Worm (Caenorhabditis elegans) whole organism, L3 larva: ENCODE data around the gene EEED8.2.
A peak's percentile ranks its signal among the peaks of the same experiment; 100 is the strongest.

Experiments
- R02D3.7 ChIP-seq: fragments of 150-350 bp; optimal IDR thresholded peaks from 2 replicates; lab custom pipeline; 2014; ENCODE audit warnings: missing biosample characterization, missing genetic modification characterization
- ZK546.5 ChIP-seq: sonication (generic microtip); optimal IDR thresholded peaks from 2 replicates; lab custom pipeline; 2017; ENCODE audit warnings: missing biosample characterization, missing genetic modification characterization
- aly-2 ChIP-seq: fragments of 150-350 bp; optimal IDR thresholded peaks from 2 replicates; lab custom pipeline; 2014; ENCODE audit warnings: missing biosample characterization, missing genetic modification characterization
- ama-1 ChIP-seq: fragments of 150-350 bp; optimal IDR thresholded peaks from 2 replicates; lab custom pipeline; 2018
- ceh-16 ChIP-seq: sonication (generic microtip); optimal IDR thresholded peaks from 2 replicates; lab custom pipeline; 2017; ENCODE audit warnings: missing biosample characterization, missing genetic modification characterization
- ceh-28 ChIP-seq: fragments of 150-350 bp; optimal IDR thresholded peaks from 2 replicates; lab custom pipeline; 2014; ENCODE audit warnings: missing biosample characterization, missing genetic modification reagents, missing genetic modification characterization
- ceh-82 ChIP-seq: fragments of 150-350 bp; optimal IDR thresholded peaks from 2 replicates; lab custom pipeline; 2014; ENCODE audit warnings: missing biosample characterization, missing genetic modification characterization
- ceh-9 ChIP-seq: sonication (generic microtip); optimal IDR thresholded peaks from 2 replicates; lab custom pipeline; 2018; ENCODE audit warnings: missing biosample characterization, missing genetic modification characterization
- daf-12 ChIP-seq: fragments of 150-350 bp; optimal IDR thresholded peaks from 2 replicates; lab custom pipeline; 2014; ENCODE audit warnings: missing biosample characterization, missing genetic modification reagents, missing genetic modification characterization
- egl-27 ChIP-seq: sonication (generic microtip); optimal IDR thresholded peaks from 4 replicates; lab custom pipeline; 2017; ENCODE audit warnings: missing biosample characterization, missing genetic modification reagents, missing genetic modification characterization
- egl-5 ChIP-seq: fragments of 150-350 bp; optimal IDR thresholded peaks from 2 replicates; lab custom pipeline; 2017; ENCODE audit warnings: missing biosample characterization, missing genetic modification reagents, missing genetic modification characterization, inconsistent platforms
- elt-1 ChIP-seq: fragments of 150-350 bp; optimal IDR thresholded peaks from 2 replicates; lab custom pipeline; 2014; ENCODE audit warnings: missing biosample characterization, missing genetic modification characterization
- elt-2 ChIP-seq: sonication (generic microtip); optimal IDR thresholded peaks from 2 replicates; lab custom pipeline; 2016; ENCODE audit warnings: missing genetic modification reagents, mild to moderate bottlenecking, missing genetic modification characterization, missing compliant biosample characterization
- elt-3 ChIP-seq, 3 experiments: fragments of 150-350 bp in 1 of 3; sonication (generic microtip) in 2 of 3; optimal IDR thresholded peaks; 2 replicates in 2 of 3; 4 replicates in 1 of 3; lab custom pipeline; 2014 to 2017; ENCODE audit warnings: missing biosample characterization in 3 of 3, missing genetic modification characterization in 3 of 3
- eor-1 ChIP-seq, 2 experiments: fragments of 150-350 bp; optimal IDR thresholded peaks; 2 replicates each; lab custom pipeline; 2014 to 2018; ENCODE audit warnings: missing biosample characterization in 2 of 2, missing genetic modification characterization in 2 of 2
- fkh-10 ChIP-seq: sonication (generic microtip); optimal IDR thresholded peaks from 2 replicates; lab custom pipeline; 2017; ENCODE audit warnings: missing biosample characterization, missing genetic modification reagents, missing genetic modification characterization
- fkh-2 ChIP-seq: fragments of 150-350 bp; optimal IDR thresholded peaks from 2 replicates; lab custom pipeline; 2014; ENCODE audit warnings: missing biosample characterization, missing genetic modification reagents, missing genetic modification characterization
- fos-1 ChIP-seq: fragments of 150-350 bp; optimal IDR thresholded peaks from 2 replicates; lab custom pipeline; 2014; ENCODE audit warnings: missing biosample characterization, missing genetic modification characterization
- hmg-11 ChIP-seq: sonication (generic microtip); optimal IDR thresholded peaks from 2 replicates; lab custom pipeline; 2016; ENCODE audit warnings: missing genetic modification characterization, missing compliant biosample characterization
- jun-1 ChIP-seq: fragments of 150-350 bp; optimal IDR thresholded peaks from 2 replicates; lab custom pipeline; 2014; ENCODE audit warnings: missing biosample characterization, missing genetic modification reagents, missing genetic modification characterization
- lin-15B ChIP-seq: fragments of 150-350 bp; optimal IDR thresholded peaks from 2 replicates; lab custom pipeline; 2014; ENCODE audit warnings: missing biosample characterization, missing genetic modification characterization
- lin-39 ChIP-seq: fragments of 150-350 bp; optimal IDR thresholded peaks from 2 replicates; lab custom pipeline; 2018; ENCODE audit warnings: missing biosample characterization, missing genetic modification reagents, missing genetic modification characterization
- lsy-12 ChIP-seq: sonication (generic microtip); optimal IDR thresholded peaks from 2 replicates; lab custom pipeline; 2016; ENCODE audit warnings: mild to moderate bottlenecking, missing genetic modification characterization, missing compliant biosample characterization
- mdl-1 ChIP-seq: fragments of 150-350 bp; optimal IDR thresholded peaks from 2 replicates; lab custom pipeline; 2014; ENCODE audit warnings: missing biosample characterization, missing genetic modification characterization
- mml-1 ChIP-seq: fragments of 150-350 bp; sonication (generic microtip); optimal IDR thresholded peaks from 3 replicates; lab custom pipeline; 2014; ENCODE audit warnings: missing biosample characterization, missing genetic modification characterization
- nfya-1 ChIP-seq: sonication (generic microtip); optimal IDR thresholded peaks from 2 replicates; lab custom pipeline; 2017; ENCODE audit warnings: missing genetic modification characterization, mild to moderate bottlenecking, missing compliant biosample characterization, antibody characterized with exemption, moderate library complexity; ENCODE audit not compliant: insufficient read depth
- nhr-11 ChIP-seq: fragments of 150-350 bp; optimal IDR thresholded peaks from 2 replicates; lab custom pipeline; 2014; ENCODE audit warnings: missing biosample characterization, missing genetic modification characterization
- nhr-12 ChIP-seq: fragments of 150-350 bp; optimal IDR thresholded peaks from 2 replicates; lab custom pipeline; 2014; ENCODE audit warnings: missing biosample characterization, missing genetic modification characterization
- nhr-23 ChIP-seq: fragments of 150-350 bp; optimal IDR thresholded peaks from 2 replicates; lab custom pipeline; 2014; ENCODE audit warnings: missing biosample characterization, missing genetic modification reagents, missing genetic modification characterization
- nhr-237 ChIP-seq: fragments of 150-350 bp; optimal IDR thresholded peaks from 2 replicates; lab custom pipeline; 2014; ENCODE audit warnings: missing biosample characterization, missing genetic modification characterization
- nhr-25 ChIP-seq: sonication (generic microtip); optimal IDR thresholded peaks from 2 replicates; lab custom pipeline; 2017; ENCODE audit warnings: missing biosample characterization, missing genetic modification characterization
- nhr-28 ChIP-seq: fragments of 150-350 bp; optimal IDR thresholded peaks from 2 replicates; lab custom pipeline; 2014; ENCODE audit warnings: missing biosample characterization, missing genetic modification characterization
- nhr-43 ChIP-seq: sonication (generic microtip); optimal IDR thresholded peaks from 2 replicates; lab custom pipeline; 2016; ENCODE audit warnings: mild to moderate bottlenecking, missing genetic modification characterization, missing compliant biosample characterization; ENCODE audit not compliant: poor library complexity, severe bottlenecking
- nhr-67 ChIP-seq: fragments of 150-350 bp; optimal IDR thresholded peaks from 2 replicates; lab custom pipeline; 2014; ENCODE audit warnings: missing biosample characterization, missing genetic modification characterization
- nhr-76 ChIP-seq: fragments of 150-350 bp; sonication (generic microtip); optimal IDR thresholded peaks from 5 replicates; lab custom pipeline; 2014; ENCODE audit warnings: missing biosample characterization, missing genetic modification characterization
- nhr-77 ChIP-seq: fragments of 150-350 bp; optimal IDR thresholded peaks from 2 replicates; lab custom pipeline; 2014; ENCODE audit warnings: missing biosample characterization, missing genetic modification characterization
- pha-4 ChIP-seq: fragments of 150-350 bp; optimal IDR thresholded peaks from 2 replicates; lab custom pipeline; 2014; ENCODE audit warnings: missing biosample characterization, missing genetic modification reagents, missing genetic modification characterization
- pqm-1 ChIP-seq: fragments of 150-350 bp; optimal IDR thresholded peaks from 2 replicates; lab custom pipeline; 2017; ENCODE audit warnings: missing biosample characterization, missing genetic modification characterization, inconsistent platforms
- sea-2 ChIP-seq: fragments of 150-350 bp; sonication (generic microtip); optimal IDR thresholded peaks from 4 replicates; lab custom pipeline; 2014; ENCODE audit warnings: missing biosample characterization, missing genetic modification reagents, missing genetic modification characterization
- skn-1 ChIP-seq: fragments of 150-350 bp; optimal IDR thresholded peaks from 2 replicates; lab custom pipeline; 2014; ENCODE audit warnings: missing biosample characterization, missing genetic modification characterization
- snpc-4 ChIP-seq: fragments of 150-350 bp; optimal IDR thresholded peaks from 2 replicates; lab custom pipeline; 2014; ENCODE audit warnings: missing biosample characterization, missing genetic modification characterization
- tbx-2 ChIP-seq: sonication (generic microtip); optimal IDR thresholded peaks from 2 replicates; lab custom pipeline; 2016; ENCODE audit warnings: mild to moderate bottlenecking, missing genetic modification characterization, missing compliant biosample characterization
- unc-39 ChIP-seq: sonication (generic microtip); optimal IDR thresholded peaks from 4 replicates; lab custom pipeline; 2017; ENCODE audit warnings: missing biosample characterization, missing genetic modification characterization
- unc-62 ChIP-seq: fragments of 150-350 bp; sonication (generic microtip); optimal IDR thresholded peaks from 4 replicates; lab custom pipeline; 2014; ENCODE audit warnings: missing biosample characterization, missing genetic modification reagents, missing genetic modification characterization
- zag-1 ChIP-seq: fragments of 150-350 bp; optimal IDR thresholded peaks from 2 replicates; lab custom pipeline; 2014; ENCODE audit warnings: missing biosample characterization, missing genetic modification characterization
- ztf-4 ChIP-seq: fragments of 150-350 bp; optimal IDR thresholded peaks from 2 replicates; lab custom pipeline; 2014; ENCODE audit warnings: missing biosample characterization, missing genetic modification characterization

EEED8.2 gene

ce11 chrII:5423832-5424231, 7.3 kb downstream of the EEED8.2 start, which contains the start of gene F07F6.7:
TSS of gene F07F6.7 (minus strand) at chrII:5423858.
- TF ChIP-seq snpc-4 (no peak), ceh-16 (tag; lab: Kevin White, UChicago) (no peak), R02D3.7 (tag; lab: Kevin White, UChicago) (no peak), pha-4 (tag; lab: Kevin White, UChicago) (no peak), elt-2 (tag; lab: Kevin White, UChicago) (peak; percentile 6), nfya-1 (tag; lab: Kevin White, UChicago) (no peak), lsy-12 (tag; lab: Kevin White, UChicago) (no peak), aly-2 (tag; lab: Kevin White, UChicago) (no peak)
- TF ChIP-seq, all 47 proteins: peak for 1

ce11 chrII:5425633-5426032, 9.1 kb downstream of the EEED8.2 start, which contains the start of gene F07F6.8:
TSS of gene F07F6.8 (minus strand) at chrII:5425733.
- TF ChIP-seq nhr-11 (tag; lab: Kevin White, UChicago) (no peak), tbx-2 (tag; lab: Kevin White, UChicago) (no peak), jun-1 (no peak), snpc-4 (no peak), nfya-1 (tag; lab: Kevin White, UChicago) (no peak), lin-39 (tag; lab: Kevin White, UChicago) (no peak)

- no peak for TF ChIP-seq eor-1 (tag; optimal IDR thresholded peaks at IDR 0.05; lab: Kevin White, UChicago)
- peak; percentile 85 for TF ChIP-seq elt-2 (tag; lab: Kevin White, UChicago)
- no peak for TF ChIP-seq nhr-76 (tag; lab: Kevin White, UChicago)
- peak; percentile 66 for TF ChIP-seq ama-1 (lab: Kevin White, UChicago)
- TF ChIP-seq ztf-4: no peak
- TF ChIP-seq nhr-25 (tag; lab: Kevin White, UChicago): peak; percentile 49
- TF ChIP-seq egl-27: peak; percentile 6
- TF ChIP-seq aly-2 (tag; lab: Kevin White, UChicago): no peak
- no peak for TF ChIP-seq ceh-16 (tag; lab: Kevin White, UChicago)
- no peak for TF ChIP-seq ceh-9
- no peak for TF ChIP-seq fkh-10 (GFP tag; lab: Kevin White, UChicago)
- TF ChIP-seq nhr-67 (tag; lab: Kevin White, UChicago): no peak
- peak; percentile 32 for TF ChIP-seq ceh-28 (tag; lab: Kevin White, UChicago)
- no peak for TF ChIP-seq mml-1
- TF ChIP-seq ceh-82 (tag; lab: Kevin White, UChicago): no peak
- no peak for TF ChIP-seq pqm-1 (tag; lab: Kevin White, UChicago)
- TF ChIP-seq sea-2 (GFP tag; lab: Kevin White, UChicago): no peak
- no peak for TF ChIP-seq unc-62 (GFP tag; lab: Kevin White, UChicago)
- TF ChIP-seq ZK546.5 (tag; lab: Kevin White, UChicago): no peak
- TF ChIP-seq egl-5 (tag; lab: Kevin White, UChicago): no peak
- TF ChIP-seq unc-39: no peak
- TF ChIP-seq zag-1: no peak
- peak; percentile 13 for TF ChIP-seq lin-39 (tag; lab: Kevin White, UChicago)
- TF ChIP-seq nhr-77: no peak
- no peak for TF ChIP-seq elt-3 (tag; optimal IDR thresholded peaks at IDR 0.05; lab: Kevin White, UChicago)
- peak; percentile 85 for TF ChIP-seq pha-4 (tag; lab: Kevin White, UChicago)
- TF ChIP-seq fkh-2 (tag; lab: Kevin White, UChicago): no peak
- TF ChIP-seq nhr-28 (tag; lab: Kevin White, UChicago): no peak
- no peak for TF ChIP-seq mdl-1 (tag; lab: Kevin White, UChicago)
- TF ChIP-seq tbx-2 (tag; lab: Kevin White, UChicago): no peak
- TF ChIP-seq nfya-1 (tag; lab: Kevin White, UChicago): peak; percentile 82
- peak; percentile 49 for TF ChIP-seq hmg-11 (tag; lab: Kevin White, UChicago)
- no peak for TF ChIP-seq lin-15B
- TF ChIP-seq skn-1 (tag; lab: Kevin White, UChicago): no peak
- no peak for TF ChIP-seq nhr-237 (tag; lab: Kevin White, UChicago)
- TF ChIP-seq nhr-43 (tag; lab: Kevin White, UChicago): no peak
- no peak for TF ChIP-seq daf-12 (tag; lab: Kevin White, UChicago)
- TF ChIP-seq fos-1 (tag; lab: Kevin White, UChicago): no peak
- peak; percentile 46 for TF ChIP-seq nhr-23 (tag; lab: Kevin White, UChicago)
- no peak for TF ChIP-seq elt-1 (tag; lab: Kevin White, UChicago)
- TF ChIP-seq jun-1: peak; percentile 11
- TF ChIP-seq nhr-12 (tag; lab: Kevin White, UChicago): no peak
- TF ChIP-seq lsy-12 (tag; lab: Kevin White, UChicago): no peak
Measured at ce11 chrII:5426054-5426453, 9.5 kb downstream of the EEED8.2 start.
